Worm (Caenorhabditis elegans) whole organism, mixed stage, embryonic: Measurements from ENCODE around the gene F13B12.7.

Experiments used
- M03D4.4 ChIP-seq: sonication (generic microtip); optimal IDR thresholded peaks from 2 replicates; lab custom pipeline; 2017; ENCODE audit warnings: mild to moderate bottlenecking, missing genetic modification characterization, missing compliant biosample characterization
- bed-3 ChIP-seq: fragments of 200-800 bp; sonication (Bioruptor generic); optimal IDR thresholded peaks from 3 replicates; lab custom pipeline; 2018; ENCODE audit warnings: mild to moderate bottlenecking, missing genetic modification characterization, moderate library complexity, missing compliant biosample characterization
- ceh-39 ChIP-seq: fragments of 150-350 bp; optimal IDR thresholded peaks from 2 replicates; lab custom pipeline; 2014; ENCODE audit warnings: missing biosample characterization, missing genetic modification characterization
- ceh-43 ChIP-seq: fragments of 200-800 bp; sonication (Bioruptor generic); optimal IDR thresholded peaks from 2 replicates; lab custom pipeline; 2018; ENCODE audit warnings: mild to moderate bottlenecking, missing genetic modification characterization, moderate library complexity, missing compliant biosample characterization
- ceh-83 ChIP-seq: fragments of 200-800 bp; sonication (Bioruptor generic); optimal IDR thresholded peaks from 2 replicates; lab custom pipeline; 2018; ENCODE audit warnings: mild to moderate bottlenecking, missing genetic modification characterization, missing compliant biosample characterization
- ces-1 ChIP-seq: fragments of 150-350 bp; optimal IDR thresholded peaks from 2 replicates; lab custom pipeline; 2014; ENCODE audit warnings: missing biosample characterization, missing genetic modification reagents, missing genetic modification characterization
- cnd-1 ChIP-seq: fragments of 200-800 bp; sonication (Bioruptor generic); optimal IDR thresholded peaks from 2 replicates; lab custom pipeline; 2018; ENCODE audit warnings: mild to moderate bottlenecking, missing genetic modification characterization, missing compliant biosample characterization
- drap-1 ChIP-seq: fragments of 200-800 bp; sonication (Bioruptor generic); optimal IDR thresholded peaks from 3 replicates; lab custom pipeline; 2018; ENCODE audit warnings: mild to moderate bottlenecking, missing genetic modification characterization, missing compliant biosample characterization
- elt-1 ChIP-seq: sonication (generic microtip); optimal IDR thresholded peaks from 2 replicates; lab custom pipeline; 2017; ENCODE audit warnings: missing genetic modification characterization, mild to moderate bottlenecking, missing compliant biosample characterization, antibody characterized with exemption, moderate library complexity, borderline replicate concordance; ENCODE audit not compliant: insufficient read depth
- flh-1 ChIP-seq: fragments of 200-800 bp; sonication (Bioruptor generic); optimal IDR thresholded peaks from 2 replicates; lab custom pipeline; 2018; ENCODE audit warnings: mild to moderate bottlenecking, missing genetic modification characterization, moderate library complexity, missing compliant biosample characterization
- ham-2 ChIP-seq: fragments of 200-800 bp; sonication (Bioruptor generic); optimal IDR thresholded peaks from 2 replicates; lab custom pipeline; 2018; ENCODE audit warnings: mild to moderate bottlenecking, missing genetic modification characterization, missing compliant biosample characterization
- hlh-1 ChIP-seq: fragments of 150-350 bp; optimal IDR thresholded peaks from 2 replicates; lab custom pipeline; 2014; ENCODE audit warnings: missing biosample characterization, missing genetic modification reagents, missing genetic modification characterization
- lin-13 ChIP-seq: fragments of 150-350 bp; optimal IDR thresholded peaks from 2 replicates; lab custom pipeline; 2014; ENCODE audit warnings: missing biosample characterization, missing genetic modification characterization
- lin-32 ChIP-seq: fragments of 200-800 bp; sonication (Bioruptor generic); optimal IDR thresholded peaks from 2 replicates; lab custom pipeline; 2018; ENCODE audit warnings: mild to moderate bottlenecking, missing genetic modification characterization, missing compliant biosample characterization
- lsy-2 ChIP-seq: fragments of 150-350 bp; optimal IDR thresholded peaks from 2 replicates; lab custom pipeline; 2014; ENCODE audit warnings: missing biosample characterization, missing genetic modification characterization
- mab-5 ChIP-seq: fragments of 150-350 bp; optimal IDR thresholded peaks from 2 replicates; lab custom pipeline; 2014; ENCODE audit warnings: missing biosample characterization, missing genetic modification characterization
- mep-1 ChIP-seq: fragments of 150-350 bp; optimal IDR thresholded peaks from 2 replicates; lab custom pipeline; 2017; ENCODE audit warnings: missing biosample characterization, missing genetic modification reagents, missing genetic modification characterization, inconsistent platforms
- mls-2 ChIP-seq: sonication (generic microtip); optimal IDR thresholded peaks from 2 replicates; lab custom pipeline; 2016; ENCODE audit warnings: mild to moderate bottlenecking, missing genetic modification characterization, moderate library complexity, missing compliant biosample characterization
- nhr-12 ChIP-seq: fragments of 150-350 bp; optimal IDR thresholded peaks from 2 replicates; lab custom pipeline; 2014; ENCODE audit warnings: missing biosample characterization, missing genetic modification characterization
- nhr-2 ChIP-seq: fragments of 150-350 bp; optimal IDR thresholded peaks from 2 replicates; lab custom pipeline; 2014; ENCODE audit warnings: missing biosample characterization, missing genetic modification characterization
- nhr-237 ChIP-seq: fragments of 150-350 bp; optimal IDR thresholded peaks from 2 replicates; lab custom pipeline; 2014; ENCODE audit warnings: missing biosample characterization, missing genetic modification characterization
- nhr-28 ChIP-seq: fragments of 150-350 bp; optimal IDR thresholded peaks from 2 replicates; lab custom pipeline; 2014; ENCODE audit warnings: missing biosample characterization, missing genetic modification characterization
- nhr-76 ChIP-seq: sonication (generic microtip); optimal IDR thresholded peaks from 2 replicates; lab custom pipeline; 2017; ENCODE audit warnings: missing biosample characterization, missing genetic modification characterization
- pha-4 ChIP-seq: fragments of 150-350 bp; optimal IDR thresholded peaks from 2 replicates; lab custom pipeline; 2018; ENCODE audit warnings: missing biosample characterization, missing genetic modification reagents, missing genetic modification characterization
- snpc-4 ChIP-seq: fragments of 150-350 bp; optimal IDR thresholded peaks from 2 replicates; lab custom pipeline; 2014; ENCODE audit warnings: missing biosample characterization, missing genetic modification characterization
- sptf-1 ChIP-seq: sonication (generic microtip); optimal IDR thresholded peaks from 2 replicates; lab custom pipeline; 2017; ENCODE audit warnings: mild to moderate bottlenecking, missing genetic modification characterization, moderate library complexity, missing compliant biosample characterization
- tbx-8 ChIP-seq: fragments of 200-800 bp; sonication (Bioruptor generic); optimal IDR thresholded peaks from 2 replicates; lab custom pipeline; 2018; ENCODE audit warnings: mild to moderate bottlenecking, missing genetic modification characterization, moderate library complexity, missing compliant biosample characterization
- unc-120 ChIP-seq: sonication (generic microtip); optimal IDR thresholded peaks from 2 replicates; lab custom pipeline; 2017; ENCODE audit warnings: missing genetic modification characterization, missing compliant biosample characterization; ENCODE audit not compliant: poor library complexity, severe bottlenecking
- unc-39 ChIP-seq: fragments of 150-350 bp; optimal IDR thresholded peaks from 2 replicates; lab custom pipeline; 2014; ENCODE audit warnings: missing biosample characterization, missing genetic modification characterization
- unc-62 ChIP-seq: fragments of 150-350 bp; optimal IDR thresholded peaks from 2 replicates; lab custom pipeline; 2014; ENCODE audit warnings: missing biosample characterization, missing genetic modification reagents, missing genetic modification characterization
- zip-8 ChIP-seq: fragments of 150-350 bp; optimal IDR thresholded peaks from 2 replicates; lab custom pipeline; 2014; ENCODE audit warnings: missing biosample characterization, missing genetic modification characterization
- ztf-11 ChIP-seq: fragments of 150-350 bp; optimal IDR thresholded peaks from 2 replicates; lab custom pipeline; 2014; ENCODE audit warnings: missing biosample characterization, missing genetic modification characterization

F13B12.7 gene

DNA sequence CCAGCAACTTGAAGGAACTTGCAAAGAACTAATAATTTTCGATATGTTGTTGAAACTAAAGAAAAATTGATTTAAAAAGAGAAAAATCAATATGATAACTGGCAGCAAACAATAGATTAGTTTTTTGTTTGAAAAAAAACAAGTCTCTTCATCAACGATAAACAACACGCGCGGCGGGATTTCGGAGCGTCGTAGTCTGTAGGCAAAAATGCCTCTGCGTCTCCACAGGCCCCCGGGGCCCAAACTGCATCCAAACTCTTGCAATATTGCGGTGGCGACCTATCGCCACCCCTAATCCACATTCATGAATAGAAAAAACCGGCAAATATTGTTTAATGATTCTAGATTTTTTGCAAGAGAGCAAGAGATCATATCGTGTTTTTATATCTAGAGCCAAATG lies 18.5 kb upstream of the F13B12.7 start:
- TF ChIP-seq lsy-2 (tag; lab: Kevin White, UChicago) (peak; percentile 27), bed-3 (GFP tag; lab: Kevin White, UChicago) (no peak)

DNA sequence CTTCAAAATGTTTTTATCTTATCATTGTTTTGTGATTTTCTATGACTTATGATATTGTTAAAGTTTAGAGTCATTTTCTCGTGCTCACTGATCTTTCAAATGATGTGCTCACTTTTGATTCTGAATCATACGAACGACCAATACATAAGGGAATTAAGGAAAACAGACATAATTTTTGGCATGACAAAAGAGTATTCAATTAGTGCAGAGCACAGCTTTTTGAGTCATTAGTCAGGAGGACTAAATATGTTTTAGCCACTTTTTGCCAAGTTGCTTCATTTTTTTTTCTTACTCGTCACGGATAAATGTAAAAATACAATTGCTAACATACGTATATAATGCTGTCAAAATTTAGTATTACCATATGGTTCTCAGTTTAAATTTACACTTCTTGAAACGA lies 14.5 kb upstream of the F13B12.7 start, which contains the start of gene F13B12.2:
F13B12.2 (minus strand) TSS at position 2 of the 400 bp plus-strand sequence.
- TF ChIP-seq pha-4 (tag; lab: Kevin White, UChicago) (no peak), sptf-1 (tag; lab: Kevin White, UChicago) (no peak), ces-1 (no peak), hlh-1 (tag; lab: Kevin White, UChicago) (no peak), ceh-43 (GFP tag; lab: Kevin White, UChicago) (no peak), tbx-8 (GFP tag; lab: Kevin White, UChicago) (no peak), mep-1 (tag; lab: Kevin White, UChicago) (no peak), snpc-4 (tag; lab: Kevin White, UChicago) (no peak), ceh-39 (tag; lab: Kevin White, UChicago) (no peak), zip-8 (no peak), ztf-11 (no peak), bed-3 (GFP tag; lab: Kevin White, UChicago) (no peak), lin-13 (tag; lab: Kevin White, UChicago) (no peak), unc-62 (GFP tag; lab: Kevin White, UChicago) (no peak)

DNA sequence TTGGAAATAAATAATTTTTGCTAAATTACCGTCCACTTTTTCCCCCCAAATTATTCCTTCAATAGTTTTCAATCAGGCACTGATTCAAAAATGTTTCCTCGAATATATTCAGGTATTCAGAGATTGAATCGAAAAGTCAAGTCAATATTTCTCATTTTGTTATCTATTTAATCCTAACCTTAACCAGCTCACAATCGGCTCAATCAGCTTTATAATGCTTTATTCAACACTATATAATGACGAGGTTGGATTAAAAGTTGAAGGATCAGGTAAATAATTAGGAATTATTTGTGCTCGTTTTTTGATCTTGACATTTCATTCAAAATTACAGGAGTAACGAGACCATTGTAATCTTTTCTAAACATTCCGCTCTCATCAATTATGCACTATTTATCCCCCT lies 13.1 kb upstream of the F13B12.7 start:
- no peak for TF ChIP-seq nhr-12 (tag; lab: Kevin White, UChicago)
- TF ChIP-seq unc-120 (tag; lab: Kevin White, UChicago): no peak
- no peak for TF ChIP-seq nhr-76 (tag; lab: Kevin White, UChicago)
- no peak for TF ChIP-seq lin-13 (tag; lab: Kevin White, UChicago)
- no peak for TF ChIP-seq ztf-11
- TF ChIP-seq hlh-1 (tag; lab: Kevin White, UChicago): no peak
- no peak for TF ChIP-seq ceh-83 (GFP tag; lab: Kevin White, UChicago)
- TF ChIP-seq cnd-1 (tag; lab: Kevin White, UChicago): no peak
- TF ChIP-seq drap-1 (GFP tag; lab: Kevin White, UChicago): no peak
- TF ChIP-seq unc-62 (GFP tag; lab: Kevin White, UChicago): no peak
- TF ChIP-seq M03D4.4 (tag; lab: Kevin White, UChicago): no peak
- no peak for TF ChIP-seq mls-2 (tag; lab: Kevin White, UChicago)
- no peak for TF ChIP-seq nhr-237 (tag; lab: Kevin White, UChicago)
- no peak for TF ChIP-seq elt-1 (tag; lab: Kevin White, UChicago)
- TF ChIP-seq nhr-28 (tag; lab: Kevin White, UChicago): no peak

- TF ChIP-seq nhr-28 (tag; lab: Kevin White, UChicago): no peak
- no peak for TF ChIP-seq ceh-83 (GFP tag; lab: Kevin White, UChicago)
- no peak for TF ChIP-seq unc-39
- TF ChIP-seq pha-4 (tag; lab: Kevin White, UChicago): no peak
- no peak for TF ChIP-seq mab-5 (tag; lab: Kevin White, UChicago)
- TF ChIP-seq ham-2 (GFP tag; lab: Kevin White, UChicago): no peak
- no peak for TF ChIP-seq lin-13 (tag; lab: Kevin White, UChicago)
- no peak for TF ChIP-seq lsy-2 (tag; lab: Kevin White, UChicago)
- no peak for TF ChIP-seq ceh-43 (GFP tag; lab: Kevin White, UChicago)
- no peak for TF ChIP-seq tbx-8 (GFP tag; lab: Kevin White, UChicago)
- no peak for TF ChIP-seq unc-120 (tag; lab: Kevin White, UChicago)
- no peak for TF ChIP-seq nhr-12 (tag; lab: Kevin White, UChicago)
- TF ChIP-seq nhr-2: no peak
- TF ChIP-seq nhr-237 (tag; lab: Kevin White, UChicago): no peak
- no peak for TF ChIP-seq mls-2 (tag; lab: Kevin White, UChicago)
- TF ChIP-seq lin-32 (GFP tag; lab: Kevin White, UChicago): no peak
Measured at ce11 chrIV:10436401-10436800, 7.2 kb upstream of the F13B12.7 start, which contains the start of gene ins-1. Gene ins-1 (plus strand): TSS chrIV:10436701.

ce11 chrIV:10437114-10437513 lies 6.5 kb upstream of the F13B12.7 start:
- no peak for TF ChIP-seq pha-4 (tag; lab: Kevin White, UChicago)
- no peak for TF ChIP-seq nhr-237 (tag; lab: Kevin White, UChicago)
- no peak for TF ChIP-seq flh-1 (GFP tag; lab: Kevin White, UChicago)
- TF ChIP-seq nhr-76 (tag; lab: Kevin White, UChicago): no peak
- no peak for TF ChIP-seq nhr-28 (tag; lab: Kevin White, UChicago)
- TF ChIP-seq ham-2 (GFP tag; lab: Kevin White, UChicago): no peak
- no peak for TF ChIP-seq M03D4.4 (tag; lab: Kevin White, UChicago)
